Fruit fly (Drosophila melanogaster) Kc167 (cell line): ENCODE data around the gene Eig71Ea.

Experiments used
- Myc ChIP-seq: fragments of >200 bp; optimal IDR thresholded peaks from 2 replicates; lab custom pipeline; 2017; ENCODE audit warnings: missing external identifiers
- Sin3A ChIP-seq: fragments of >200 bp; optimal IDR thresholded peaks from 2 replicates; lab custom pipeline; 2018; ENCODE audit warnings: missing external identifiers
- h ChIP-seq: fragments of >200 bp; optimal IDR thresholded peaks from 3 replicates; lab custom pipeline; 2018; ENCODE audit warnings: missing external identifiers
- insv ChIP-seq: fragments of >200 bp; optimal IDR thresholded peaks from 3 replicates; lab custom pipeline; 2018; ENCODE audit warnings: missing external identifiers
- ttk ChIP-seq: sonication (Bioruptor generic); optimal IDR thresholded peaks from 2 replicates; lab custom pipeline; 2017; ENCODE audit warnings: missing external identifiers

dm6 chr3L:15697916-15698315 is 48.5 kb upstream of the Eig71Ea start:
- TF ChIP-seq Myc (lab: Kevin White, UChicago) (no peak), h (lab: Kevin White, UChicago) (no peak), insv (no peak), Sin3A (lab: Kevin White, UChicago) (no peak), ttk (no peak)
